Worm (Caenorhabditis elegans): ENCODE results near the gene prdx-6.

The prdx-6 gene

ce11 chrIV:258362-258761 is 40.0 kb downstream of the prdx-6 start:
- TF ChIP-seq nhr-77 (tag; optimal IDR thresholded peaks at IDR 0.05) (no peak), pqm-1 (tag; optimal IDR thresholded peaks at IDR 0.05) (no peak), sea-2 (GFP tag; optimal IDR thresholded peaks at IDR 0.05) (no peak), elt-1 (tag; optimal IDR thresholded peaks at IDR 0.05) (no peak), lsy-12 (tag; optimal IDR thresholded peaks at IDR 0.05) (no peak)

DNA sequence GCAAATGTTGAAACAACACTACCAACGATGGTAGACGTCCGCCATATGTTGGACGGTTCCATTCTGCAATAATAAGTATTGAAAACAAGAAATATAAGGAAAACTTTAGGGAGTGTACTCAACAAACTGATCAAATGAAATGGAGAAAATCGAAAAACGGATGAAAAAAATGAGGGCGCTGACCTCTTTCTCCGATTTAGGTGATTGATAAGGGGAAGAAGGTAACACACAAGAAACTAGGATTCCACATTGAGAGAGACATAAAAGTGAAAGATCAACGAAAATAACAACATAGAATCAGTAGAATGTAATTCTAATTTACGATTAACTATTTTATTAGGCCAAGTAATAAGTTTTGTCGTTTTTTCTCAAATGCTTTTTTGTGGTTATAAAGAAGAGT is 40.8 kb downstream of the prdx-6 start, which contains the start of gene dpy-9:
Gene dpy-9 (minus strand): TSS at position 63 of the 400 bp plus-strand sequence.
- peak; percentile 92 for TF ChIP-seq nhr-23 (tag; optimal IDR thresholded peaks at IDR 0.05)
- no peak for TF ChIP-seq lin-39 (tag; optimal IDR thresholded peaks at IDR 0.05)

ce11 chrIV:261607-262006 is 43.3 kb downstream of the prdx-6 start, which contains the start of gene pqbp-1.1:
TSS of gene pqbp-1.1 (minus strand) at chrIV:261683.
- TF ChIP-seq lin-15B (tag; optimal IDR thresholded peaks at IDR 0.05) (peak; percentile 68), nfya-1 (tag; optimal IDR thresholded peaks at IDR 0.05; ENCODE audit: insufficient read depth) (peak; percentile 43), nhr-23 (tag; optimal IDR thresholded peaks at IDR 0.05) (peak; percentile 46), snpc-4 (tag; optimal IDR thresholded peaks at IDR 0.05) (peak; percentile 37), fkh-2 (tag; optimal IDR thresholded peaks at IDR 0.05) (no peak), skn-1 (tag; optimal IDR thresholded peaks at IDR 0.05) (no peak), ceh-28 (tag; optimal IDR thresholded peaks at IDR 0.05) (peak; percentile 61), nhr-12 (tag; optimal IDR thresholded peaks at IDR 0.05) (no peak), pha-4 (tag; optimal IDR thresholded peaks at IDR 0.05) (peak; percentile 85)

DNA sequence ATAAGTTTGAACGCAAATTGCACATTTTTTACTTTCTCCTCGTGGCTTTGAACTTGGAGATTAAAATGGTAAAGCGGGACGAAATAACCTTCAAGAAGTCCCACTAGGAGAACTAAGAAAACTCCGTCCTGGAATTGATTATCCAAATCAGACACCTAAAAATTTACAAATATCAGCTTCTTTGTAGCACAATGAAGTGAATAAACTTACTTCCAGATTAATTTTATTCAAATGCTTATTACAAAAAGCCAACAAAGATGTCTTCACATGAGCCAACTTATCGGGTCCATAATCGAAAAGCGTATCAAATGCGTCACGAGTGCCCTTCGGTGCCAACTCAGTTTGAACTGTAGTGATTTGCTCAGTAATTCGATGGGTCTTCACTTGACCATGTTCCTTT is 44.1 kb downstream of the prdx-6 start:
- TF ChIP-seq nhr-76 (tag; optimal IDR thresholded peaks at IDR 0.05) (no peak), lin-39 (tag; optimal IDR thresholded peaks at IDR 0.05) (no peak), eor-1 (tag; optimal IDR thresholded peaks at IDR 0.05) (no peak), nhr-77 (tag; optimal IDR thresholded peaks at IDR 0.05) (no peak), tbx-2 (tag; optimal IDR thresholded peaks at IDR 0.05) (no peak), fos-1 (tag; optimal IDR thresholded peaks at IDR 0.05) (no peak), ZK546.5 (tag; optimal IDR thresholded peaks at IDR 0.05) (no peak), hmg-11 (tag; optimal IDR thresholded peaks at IDR 0.05) (no peak), nhr-23 (tag; optimal IDR thresholded peaks at IDR 0.05) (no peak)

DNA sequence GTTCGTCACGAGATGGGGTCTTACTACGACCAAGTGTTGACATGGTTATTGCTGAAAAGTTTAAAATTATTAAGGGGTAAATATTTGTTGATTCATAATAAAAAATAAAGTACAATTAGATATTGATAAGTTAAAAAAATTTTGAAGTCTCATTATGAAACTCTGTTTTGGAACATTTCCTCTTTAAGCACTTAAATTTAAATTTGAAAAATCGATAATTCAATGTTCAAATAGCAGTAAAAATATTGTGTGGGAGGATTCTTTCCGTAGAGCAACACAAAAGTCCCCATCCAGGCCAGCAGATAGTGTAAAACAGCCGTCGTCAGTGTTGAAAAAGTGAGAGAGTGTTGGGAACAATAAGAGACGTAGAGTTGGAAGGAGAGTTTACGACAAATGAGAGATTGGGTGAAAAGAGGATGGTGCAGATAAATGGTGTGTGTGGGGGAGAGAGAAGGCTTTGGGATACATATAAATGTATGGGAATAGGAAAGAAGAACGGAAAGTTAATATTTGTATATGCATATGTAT is 45.9 kb downstream of the prdx-6 start, which contains the start of gene pat-6:
Gene pat-6 (minus strand): TSS at position 51 of the 528 bp plus-strand sequence.
- TF ChIP-seq hmg-11 (tag; optimal IDR thresholded peaks at IDR 0.05) (peak; percentile 84), pha-4 (tag; optimal IDR thresholded peaks at IDR 0.05) (peak; percentile 26), sea-2 (GFP tag; optimal IDR thresholded peaks at IDR 0.05) (no peak), ceh-28 (tag; optimal IDR thresholded peaks at IDR 0.05) (peak; percentile 51), lin-15B (tag; optimal IDR thresholded peaks at IDR 0.05) (peak; percentile 38), elt-1 (tag; optimal IDR thresholded peaks at IDR 0.05) (no peak), nhr-43 (tag; optimal IDR thresholded peaks at IDR 0.05; ENCODE audit: poor library complexity, severe bottlenecking) (no peak), ceh-82 (tag; optimal IDR thresholded peaks at IDR 0.05) (no peak), lin-39 (tag; optimal IDR thresholded peaks at IDR 0.05) (no peak), jun-1 (tag; optimal IDR thresholded peaks at IDR 0.05) (no peak), nfya-1 (tag; optimal IDR thresholded peaks at IDR 0.05; ENCODE audit: insufficient read depth) (peak; percentile 52), elt-3 (tag; optimal IDR thresholded peaks at IDR 0.05) (no peak), nhr-76 (tag; optimal IDR thresholded peaks at IDR 0.05) (no peak), elt-2 (tag; optimal IDR thresholded peaks at IDR 0.05) (no peak)

- TF ChIP-seq pha-4 (tag; optimal IDR thresholded peaks at IDR 0.05), result peak; percentile 6
- TF ChIP-seq hmg-11 (tag; optimal IDR thresholded peaks at IDR 0.05), result no peak
These were observed 47.8 kb downstream of the prdx-6 start, which contains the start of gene T21D12.12 for ce11 chrIV:266148-266547. TSS of gene T21D12.12 (plus strand) at chrIV:266448.

DNA sequence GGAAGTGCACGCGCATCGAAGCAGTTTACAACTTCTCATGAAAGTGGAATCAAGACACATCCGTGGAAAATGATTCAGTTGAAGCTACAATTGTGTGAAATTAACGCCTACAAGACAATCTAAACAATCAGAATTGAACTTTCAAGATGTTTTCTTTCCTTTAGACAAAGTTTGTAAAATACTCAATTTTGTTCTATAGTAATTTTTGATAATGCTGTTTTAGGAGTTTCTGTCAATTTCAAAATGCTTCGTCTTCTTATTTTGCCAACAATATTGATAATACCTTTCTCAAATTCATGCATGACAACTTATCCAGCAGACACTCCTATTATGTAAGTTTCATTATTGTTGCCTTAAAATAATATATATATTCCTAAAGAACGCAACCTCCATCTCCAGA is 50.8 kb downstream of the prdx-6 start, which contains the start of gene T21D12.11:
Gene T21D12.11 (plus strand): TSS at position 301 of the 400 bp plus-strand sequence.
- no peak for TF ChIP-seq daf-12 (tag; optimal IDR thresholded peaks at IDR 0.05)
- TF ChIP-seq fkh-2 (tag; optimal IDR thresholded peaks at IDR 0.05), result no peak
- no peak for TF ChIP-seq lin-39 (tag; optimal IDR thresholded peaks at IDR 0.05)
- TF ChIP-seq nhr-23 (tag; optimal IDR thresholded peaks at IDR 0.05), result no peak
- no peak for TF ChIP-seq nhr-43 (tag; optimal IDR thresholded peaks at IDR 0.05; ENCODE audit: poor library complexity, severe bottlenecking)

Data from whole organism, L3 larva.